Worm (Caenorhabditis elegans): ENCODE data around the gene C14C6.8.

The C14C6.8 gene

ce11 chrV:553067-553466 lies at the start of gene C14C6.8:
Gene C14C6.8 (minus strand): TSS chrV:553167.
- TF ChIP-seq lin-15B (tag; optimal IDR thresholded peaks at IDR 0.05) (no peak), nhr-19 (GFP tag; conservative IDR thresholded peaks at IDR 0.05) (no peak), fkh-4 (tag; optimal IDR thresholded peaks at IDR 0.05; ENCODE audit: borderline replicate concordance) (no peak), nhr-90 (tag; optimal IDR thresholded peaks at IDR 0.05; ENCODE audit: poor library complexity) (no peak), C16A3.4 (tag; optimal IDR thresholded peaks at IDR 0.05) (no peak), hlh-4 (tag; optimal IDR thresholded peaks at IDR 0.05) (no peak), ets-5 (GFP tag; IDR thresholded peaks at IDR 0.05) (no peak), lin-13 (GFP tag; optimal IDR thresholded peaks at IDR 0.05) (no peak), sox-4 (tag; optimal IDR thresholded peaks at IDR 0.05) (no peak), nhr-71 (tag; optimal IDR thresholded peaks at IDR 0.05) (no peak), lin-14 (GFP tag; optimal IDR thresholded peaks at IDR 0.05) (no peak), rnt-1 (tag; optimal IDR thresholded peaks at IDR 0.05) (no peak), swsn-7 (tag; optimal IDR thresholded peaks at IDR 0.05) (no peak), nhr-20 (tag; optimal IDR thresholded peaks at IDR 0.05) (no peak), isw-1 (GFP tag; IDR thresholded peaks at IDR 0.05) (no peak), fos-1 (tag; optimal IDR thresholded peaks at IDR 0.05) (no peak), F16B12.6 (tag; optimal IDR thresholded peaks at IDR 0.05) (no peak), elt-2 (tag; optimal IDR thresholded peaks at IDR 0.05) (no peak), grh-1 (GFP tag; IDR thresholded peaks at IDR 0.05) (no peak), alr-1 (tag; optimal IDR thresholded peaks at IDR 0.05; ENCODE audit: borderline replicate concordance) (no peak)

ce11 chrV:600231-600630 lies 47.3 kb upstream of the C14C6.8 start, which contains the start of gene nhr-251:
Gene nhr-251 (plus strand): TSS chrV:600531.
- TF ChIP-seq lin-39 (tag; optimal IDR thresholded peaks at IDR 0.05) (no peak), Y116A8C.19 (tag; optimal IDR thresholded peaks at IDR 0.05; ENCODE audit: borderline replicate concordance) (no peak), ceh-90 (tag; optimal IDR thresholded peaks at IDR 0.05) (no peak), ceh-8 (GFP tag; optimal IDR thresholded peaks at IDR 0.05) (no peak), egl-27 (tag; optimal IDR thresholded peaks at IDR 0.05) (no peak), zag-1 (tag; optimal IDR thresholded peaks at IDR 0.05) (no peak)

- TF ChIP-seq elt-3 (tag; optimal IDR thresholded peaks at IDR 0.05) = no peak
- no peak for TF ChIP-seq efl-1 (optimal IDR thresholded peaks at IDR 0.05)
- peak in 1 of 2 experiments; percentile 3 for TF ChIP-seq efl-1 (GFP tag; optimal IDR thresholded peaks at IDR 0.05 in 1 of 2)
Measured at ce11 chrV:599783-600182, 46.8 kb upstream of the C14C6.8 start.

DNA sequence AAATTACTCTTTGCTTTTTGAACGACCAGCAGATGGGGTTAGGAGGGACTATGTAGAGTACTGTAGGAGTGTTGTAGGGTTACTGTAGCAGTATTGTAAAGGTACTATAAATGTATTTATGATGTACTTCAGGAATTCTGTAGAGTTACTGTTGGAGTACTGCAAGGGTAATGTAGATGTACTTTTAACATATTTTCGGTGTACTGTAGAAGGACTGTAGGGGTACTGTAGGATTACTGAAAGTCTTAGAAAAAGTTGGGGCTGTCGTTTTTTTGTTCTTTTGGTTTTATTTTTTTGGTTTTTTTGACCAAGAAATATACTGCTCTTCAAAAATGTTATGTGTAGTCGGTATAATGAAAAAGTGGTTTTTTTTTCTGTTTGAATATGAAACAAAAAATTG lies 45.7 kb upstream of the C14C6.8 start:
- TF ChIP-seq hlh-4 (tag; optimal IDR thresholded peaks at IDR 0.05) (no peak), hlh-17 (GFP tag; optimal IDR thresholded peaks at IDR 0.05; ENCODE audit: borderline replicate concordance) (no peak), nhr-77 (tag; optimal IDR thresholded peaks at IDR 0.05) (no peak), sup-37 (GFP tag; optimal IDR thresholded peaks at IDR 0.05) (no peak), sox-4 (tag; optimal IDR thresholded peaks at IDR 0.05) (no peak), vab-15 (tag; optimal IDR thresholded peaks at IDR 0.05) (no peak), nhr-90 (tag; optimal IDR thresholded peaks at IDR 0.05; ENCODE audit: poor library complexity) (no peak), nhr-85 (tag) (no peak), C16A3.4 (tag; optimal IDR thresholded peaks at IDR 0.05) (no peak), nhr-20 (tag; optimal IDR thresholded peaks at IDR 0.05) (no peak), grh-1 (GFP tag; IDR thresholded peaks at IDR 0.05) (no peak), dsc-1 (tag; optimal IDR thresholded peaks at IDR 0.05) (no peak), ceh-63 (GFP tag; optimal IDR thresholded peaks at IDR 0.05) (no peak), efl-1 (optimal IDR thresholded peaks at IDR 0.05) (no peak), efl-1 (GFP tag; optimal IDR thresholded peaks at IDR 0.05 in 1 of 2) (no peak), mep-1 (tag; optimal IDR thresholded peaks at IDR 0.05) (no peak), unc-30 (tag; optimal IDR thresholded peaks at IDR 0.05) (no peak)

Data from whole organism, L1 larva.